Worm (Caenorhabditis elegans) whole organism, L2 larva: ENCODE results near the gene mdt-6.

Experiments
- C34F6.9 ChIP-seq: fragments of 150-350 bp; optimal IDR thresholded peaks from 2 replicates; lab custom pipeline; 2014; ENCODE audit warnings: missing biosample characterization, missing genetic modification characterization
- F13H6.1 ChIP-seq: sonication (generic microtip); optimal IDR thresholded peaks from 2 replicates; lab custom pipeline; 2016; ENCODE audit warnings: missing genetic modification characterization, missing compliant biosample characterization
- R02D3.7 ChIP-seq: fragments of 150-350 bp; optimal IDR thresholded peaks from 2 replicates; lab custom pipeline; 2014; ENCODE audit warnings: missing biosample characterization, missing genetic modification characterization
- ZK546.5 ChIP-seq: sonication (generic microtip); optimal IDR thresholded peaks from 2 replicates; lab custom pipeline; 2017; ENCODE audit warnings: missing biosample characterization, missing genetic modification characterization
- alr-1 ChIP-seq: fragments of 150-350 bp; optimal IDR thresholded peaks from 2 replicates; lab custom pipeline; 2014; ENCODE audit warnings: missing biosample characterization, missing genetic modification characterization
- ama-1 ChIP-seq: fragments of 150-350 bp; optimal IDR thresholded peaks from 2 replicates; lab custom pipeline; 2018; ENCODE audit warnings: inconsistent platforms
- blmp-1 ChIP-seq: sonication (generic microtip); optimal IDR thresholded peaks from 2 replicates; lab custom pipeline; 2017; ENCODE audit warnings: missing genetic modification characterization, mild to moderate bottlenecking, missing compliant biosample characterization, antibody characterized with exemption, moderate library complexity; ENCODE audit not compliant: insufficient read depth
- ceh-16 ChIP-seq: fragments of 150-350 bp; optimal IDR thresholded peaks from 2 replicates; lab custom pipeline; 2014; ENCODE audit warnings: missing biosample characterization, missing genetic modification characterization
- crh-2 ChIP-seq: sonication (generic microtip); optimal IDR thresholded peaks from 2 replicates; lab custom pipeline; 2017; ENCODE audit warnings: missing biosample characterization, missing genetic modification characterization
- dmd-4 ChIP-seq: sonication (generic microtip); optimal IDR thresholded peaks from 2 replicates; lab custom pipeline; 2017; ENCODE audit warnings: missing biosample characterization, missing genetic modification characterization
- egl-27 ChIP-seq: sonication (generic microtip); optimal IDR thresholded peaks from 3 replicates; lab custom pipeline; 2017; ENCODE audit warnings: missing biosample characterization, missing genetic modification reagents, missing genetic modification characterization
- elt-3 ChIP-seq: sonication (generic microtip); optimal IDR thresholded peaks from 2 replicates; lab custom pipeline; 2017; ENCODE audit warnings: missing biosample characterization, missing genetic modification characterization
- fos-1 ChIP-seq: fragments of 150-350 bp; optimal IDR thresholded peaks from 2 replicates; lab custom pipeline; 2014; ENCODE audit warnings: missing biosample characterization, missing genetic modification characterization
- gmeb-1 ChIP-seq: fragments of 150-350 bp; optimal IDR thresholded peaks from 2 replicates; lab custom pipeline; 2014; ENCODE audit warnings: missing biosample characterization, missing genetic modification characterization
- lin-11 ChIP-seq: fragments of 150-350 bp; sonication (generic microtip); optimal IDR thresholded peaks from 2 replicates; lab custom pipeline; 2014; ENCODE audit warnings: missing biosample characterization, missing genetic modification characterization, inconsistent platforms, mixed read lengths
- lin-13 ChIP-seq: fragments of 150-350 bp; optimal IDR thresholded peaks from 2 replicates; lab custom pipeline; 2014; ENCODE audit warnings: missing biosample characterization, missing genetic modification reagents, missing genetic modification characterization
- lsy-2 ChIP-seq, 2 experiments: fragments of 150-350 bp in 1 of 2; sonication (generic microtip) in 1 of 2; optimal IDR thresholded peaks; 2 replicates each; lab custom pipeline; 2014 to 2017; ENCODE audit warnings: missing biosample characterization in 2 of 2, missing genetic modification characterization in 2 of 2
- mab-5 ChIP-seq: fragments of 150-350 bp; optimal IDR thresholded peaks from 2 replicates; lab custom pipeline; 2014; ENCODE audit warnings: missing biosample characterization, missing genetic modification characterization
- mbf-1 ChIP-seq: sonication (generic microtip); optimal IDR thresholded peaks from 2 replicates; lab custom pipeline; 2017; ENCODE audit warnings: missing biosample characterization, missing genetic modification characterization
- mdl-1 ChIP-seq, 2 experiments: fragments of 150-350 bp in 1 of 2; sonication (generic microtip) in 1 of 2; optimal IDR thresholded peaks; 2 replicates each; lab custom pipeline; 2017; ENCODE audit warnings: missing biosample characterization in 2 of 2, missing genetic modification characterization in 2 of 2
- nhr-10 ChIP-seq: sonication (generic microtip); optimal IDR thresholded peaks from 2 replicates; lab custom pipeline; 2017; ENCODE audit warnings: missing biosample characterization, missing genetic modification characterization
- nhr-11 ChIP-seq: fragments of 150-350 bp; optimal IDR thresholded peaks from 2 replicates; lab custom pipeline; 2014; ENCODE audit warnings: missing biosample characterization, missing genetic modification characterization
- nhr-12 ChIP-seq: fragments of 150-350 bp; optimal IDR thresholded peaks from 2 replicates; lab custom pipeline; 2014; ENCODE audit warnings: missing biosample characterization, missing genetic modification characterization
- nhr-129 ChIP-seq: fragments of 150-350 bp; optimal IDR thresholded peaks from 2 replicates; lab custom pipeline; 2014; ENCODE audit warnings: missing biosample characterization, missing genetic modification characterization
- nhr-21 ChIP-seq: fragments of 150-350 bp; optimal IDR thresholded peaks from 2 replicates; lab custom pipeline; 2014; ENCODE audit warnings: missing biosample characterization, missing genetic modification characterization
- nhr-237 ChIP-seq: fragments of 150-350 bp; optimal IDR thresholded peaks from 2 replicates; lab custom pipeline; 2014; ENCODE audit warnings: missing biosample characterization, missing genetic modification characterization
- nhr-25 ChIP-seq: fragments of 150-350 bp; sonication (generic microtip); optimal IDR thresholded peaks from 3 replicates; lab custom pipeline; 2014; ENCODE audit warnings: missing biosample characterization, missing genetic modification characterization
- nhr-6 ChIP-seq: fragments of 150-350 bp; optimal IDR thresholded peaks from 2 replicates; lab custom pipeline; 2014; ENCODE audit warnings: missing biosample characterization, missing genetic modification characterization
- nhr-77 ChIP-seq: fragments of 150-350 bp; optimal IDR thresholded peaks from 2 replicates; lab custom pipeline; 2014; ENCODE audit warnings: missing biosample characterization, missing genetic modification characterization
- peb-1 ChIP-seq: fragments of 150-350 bp; optimal IDR thresholded peaks from 2 replicates; lab custom pipeline; 2014; ENCODE audit warnings: missing biosample characterization, missing genetic modification characterization
- sem-4 ChIP-seq: fragments of 150-350 bp; optimal IDR thresholded peaks from 2 replicates; lab custom pipeline; 2014; ENCODE audit warnings: missing biosample characterization, missing genetic modification reagents, missing genetic modification characterization
- skn-1 ChIP-seq: sonication (generic microtip); optimal IDR thresholded peaks from 2 replicates; lab custom pipeline; 2017; ENCODE audit warnings: missing biosample characterization, missing genetic modification characterization
- sma-3 ChIP-seq: sonication (generic microtip); optimal IDR thresholded peaks from 2 replicates; lab custom pipeline; 2016; ENCODE audit warnings: missing genetic modification reagents, missing genetic modification characterization, missing compliant biosample characterization
- sma-9 ChIP-seq, 2 experiments: fragments of 150-350 bp in 1 of 2; sonication (generic microtip) in 1 of 2; optimal IDR thresholded peaks; 2 replicates each; lab custom pipeline; 2014 to 2016; ENCODE audit warnings: missing genetic modification characterization in 2 of 2, mild to moderate bottlenecking in 1 of 2, missing biosample characterization in 1 of 2, missing compliant biosample characterization in 1 of 2, missing genetic modification reagents in 1 of 2, moderate library complexity in 1 of 2
- snpc-4 ChIP-seq: fragments of 150-350 bp; optimal IDR thresholded peaks from 2 replicates; lab custom pipeline; 2014; ENCODE audit warnings: missing biosample characterization, missing genetic modification characterization
- unc-55 ChIP-seq: fragments of 150-350 bp; sonication (generic microtip); optimal IDR thresholded peaks from 3 replicates; lab custom pipeline; 2014; ENCODE audit warnings: missing biosample characterization, missing genetic modification reagents, missing genetic modification characterization
- zag-1 ChIP-seq: fragments of 150-350 bp; optimal IDR thresholded peaks from 2 replicates; lab custom pipeline; 2014; ENCODE audit warnings: missing biosample characterization, missing genetic modification characterization
- ztf-1 ChIP-seq: fragments of 200-800 bp; sonication (Bioruptor generic); conservative IDR thresholded peaks from 2 replicates; pipeline ENCODE4 v1.3.6; 2022; ENCODE audit warnings: missing genetic modification characterization, missing compliant biosample characterization
- ztf-11 ChIP-seq: sonication (generic microtip); optimal IDR thresholded peaks from 2 replicates; lab custom pipeline; 2017; ENCODE audit warnings: missing biosample characterization, missing genetic modification characterization
- ztf-4 ChIP-seq: fragments of 150-350 bp; optimal IDR thresholded peaks from 2 replicates; lab custom pipeline; 2014; ENCODE audit warnings: missing biosample characterization, missing genetic modification characterization

Gene mdt-6

ce11 chrV:7091287-7091686 is 31.9 kb upstream of the mdt-6 start, which contains the start of gene nhr-286:
Gene nhr-286, minus strand, starts transcription at chrV:7091610.
- TF ChIP-seq ZK546.5 (tag; lab: Kevin White, UChicago) (no peak), lsy-2 (tag; optimal IDR thresholded peaks at IDR 0.05; lab: Kevin White, UChicago) (no peak), R02D3.7 (tag; lab: Kevin White, UChicago) (no peak), sma-9 (GFP tag; optimal IDR thresholded peaks at IDR 0.05; lab: Kevin White, UChicago) (no peak), sma-9 (tag; optimal IDR thresholded peaks at IDR 0.05; lab: Kevin White, UChicago) (no peak), nhr-237 (no peak), lin-13 (GFP tag; lab: Kevin White, UChicago) (no peak)

ce11 chrV:7089217-7089616 is 29.8 kb upstream of the mdt-6 start:
- TF ChIP-seq C34F6.9 (tag; lab: Kevin White, UChicago) (peak; percentile 33), nhr-10 (tag; lab: Kevin White, UChicago) (no peak), nhr-11 (no peak), dmd-4 (tag; lab: Kevin White, UChicago) (no peak), R02D3.7 (tag; lab: Kevin White, UChicago) (no peak), lin-13 (GFP tag; lab: Kevin White, UChicago) (no peak), ceh-16 (no peak), snpc-4 (tag; lab: Kevin White, UChicago) (no peak), lin-11 (tag; lab: Kevin White, UChicago) (no peak), egl-27 (tag; lab: Kevin White, UChicago) (no peak), alr-1 (tag; lab: Kevin White, UChicago) (no peak), ztf-11 (tag; lab: Kevin White, UChicago) (no peak), fos-1 (tag; lab: Kevin White, UChicago) (peak; percentile 23), ztf-1 (GFP tag; lab: Robert Waterston, UW) (no peak), mab-5 (tag; lab: Kevin White, UChicago) (no peak), sma-9 (GFP tag; optimal IDR thresholded peaks at IDR 0.05; lab: Kevin White, UChicago) (peak; percentile 86), sma-9 (tag; optimal IDR thresholded peaks at IDR 0.05; lab: Kevin White, UChicago) (no peak), nhr-6 (peak; percentile 35), gmeb-1 (tag; lab: Kevin White, UChicago) (peak; percentile 61), F13H6.1 (tag; lab: Kevin White, UChicago) (peak; percentile 8), ZK546.5 (tag; lab: Kevin White, UChicago) (no peak), nhr-77 (tag; lab: Kevin White, UChicago) (no peak), ztf-4 (peak; percentile 22), mbf-1 (tag; lab: Kevin White, UChicago) (no peak), elt-3 (tag; lab: Kevin White, UChicago) (no peak), nhr-237 (no peak), crh-2 (tag; lab: Kevin White, UChicago) (peak; percentile 74), sem-4 (no peak), mdl-1 (tag; optimal IDR thresholded peaks at IDR 0.05; lab: Kevin White, UChicago) (peak in 1 of 2 experiments; percentile 5), nhr-25 (tag; lab: Kevin White, UChicago) (peak; percentile 91), nhr-21 (peak; percentile 58), nhr-12 (no peak), nhr-129 (tag; lab: Kevin White, UChicago) (peak; percentile 42), sma-3 (GFP tag; lab: Kevin White, UChicago) (peak; percentile 70), blmp-1 (peak; percentile 50), skn-1 (no peak)

- TF ChIP-seq lin-13 (GFP tag; lab: Kevin White, UChicago) (no peak), nhr-12 (no peak), unc-55 (no peak), zag-1 (tag; lab: Kevin White, UChicago) (no peak), dmd-4 (tag; lab: Kevin White, UChicago) (no peak), peb-1 (tag; lab: Kevin White, UChicago) (no peak), ama-1 (lab: Kevin White, UChicago) (no peak), F13H6.1 (tag; lab: Kevin White, UChicago) (no peak), snpc-4 (tag; lab: Kevin White, UChicago) (no peak), nhr-129 (tag; lab: Kevin White, UChicago) (no peak), ceh-16 (no peak)
Measured at ce11 chrV:7087340-7087739, 27.9 kb upstream of the mdt-6 start.
